Worm (Caenorhabditis elegans) whole organism, dauer: Measurements from ENCODE around the gene daf-12.

Experiments
- unc-62 ChIP-seq: sonication (generic microtip); optimal IDR thresholded peaks from 2 replicates; lab custom pipeline; 2017; ENCODE audit warnings: missing biosample characterization, missing genetic modification reagents, missing genetic modification characterization

The daf-12 gene

ce11 chrX:10619554-10620199 is 16.0 kb upstream of the daf-12 start:
- no peak for TF ChIP-seq unc-62 (GFP tag; lab: Kevin White, UChicago)

ce11 chrX:10622607-10623006 is 13.1 kb upstream of the daf-12 start:
- no peak for TF ChIP-seq unc-62 (GFP tag; lab: Kevin White, UChicago)

- no peak for TF ChIP-seq unc-62 (GFP tag; lab: Kevin White, UChicago)
Measured at ce11 chrX:10623119-10623518, 12.6 kb upstream of the daf-12 start.

- no peak for TF ChIP-seq unc-62 (GFP tag; lab: Kevin White, UChicago)
Measured at ce11 chrX:10624157-10624623, 11.5 kb upstream of the daf-12 start, which contains the start of gene abl-1. Gene abl-1, minus strand, starts transcription at chrX:10624207.

- TF ChIP-seq unc-62 (GFP tag; lab: Kevin White, UChicago): no peak
Measured at ce11 chrX:10628454-10628853, 7.3 kb upstream of the daf-12 start, which contains the start of gene M79.2. Gene M79.2, minus strand, starts transcription at chrX:10628807.

ce11 chrX:10629117-10629516 is 6.6 kb upstream of the daf-12 start:
- TF ChIP-seq unc-62 (GFP tag; lab: Kevin White, UChicago): no peak

ce11 chrX:10630059-10630791 is 5.5 kb upstream of the daf-12 start:
- TF ChIP-seq unc-62 (GFP tag; lab: Kevin White, UChicago): no peak

- no peak for TF ChIP-seq unc-62 (GFP tag; lab: Kevin White, UChicago)
Measured at ce11 chrX:10630952-10631351, 4.8 kb upstream of the daf-12 start.

- no peak for TF ChIP-seq unc-62 (GFP tag; lab: Kevin White, UChicago)
Measured at ce11 chrX:10631873-10632272, 3.8 kb upstream of the daf-12 start.

- no peak for TF ChIP-seq unc-62 (GFP tag; lab: Kevin White, UChicago)
Measured at ce11 chrX:10637048-10637928, 1.6 kb downstream of the daf-12 start.

- TF ChIP-seq unc-62 (GFP tag; lab: Kevin White, UChicago): no peak
Measured at ce11 chrX:10639403-10639812, 3.7 kb downstream of the daf-12 start.

ce11 chrX:10640578-10640977 is 4.9 kb downstream of the daf-12 start:
- TF ChIP-seq unc-62 (GFP tag; lab: Kevin White, UChicago): no peak

ce11 chrX:10645148-10645547 is 9.4 kb downstream of the daf-12 start:
- no peak for TF ChIP-seq unc-62 (GFP tag; lab: Kevin White, UChicago)

ce11 chrX:10647590-10648105 is 11.9 kb downstream of the daf-12 start:
- TF ChIP-seq unc-62 (GFP tag; lab: Kevin White, UChicago): no peak

ce11 chrX:10650103-10650502 is 14.4 kb downstream of the daf-12 start:
- TF ChIP-seq unc-62 (GFP tag; lab: Kevin White, UChicago): no peak
